Fruit fly (Drosophila melanogaster): ENCODE results near the gene CG9917.

CG9917 gene

dm6 chrX:16358670-16359320 lies 35.8 kb upstream of the CG9917 start, which contains the start of the genes U2af50 and PIG-Q (continued):
- TF ChIP-seq esg (GFP tag; conservative IDR thresholded peaks at IDR 0.05) (peak; percentile 90), Neu2 (GFP tag; optimal IDR thresholded peaks at IDR 0.05; ENCODE audit: borderline replicate concordance) (no peak), sr (GFP tag; IDR thresholded peaks at IDR 0.05) (no peak), CG10209 (GFP tag; optimal IDR thresholded peaks at IDR 0.05) (peak; percentile 93), Poxn (GFP tag; IDR thresholded peaks at IDR 0.05) (peak; percentile 68), Sox100B (GFP tag; optimal IDR thresholded peaks at IDR 0.05) (peak; percentile 90), MESR4 (GFP tag; optimal IDR thresholded peaks at IDR 0.05) (peak; percentile 49), CG6683 (GFP tag; optimal IDR thresholded peaks at IDR 0.05) (peak; percentile 74), sens (GFP tag) (peak; percentile 96), CG10366 (GFP tag; IDR thresholded peaks at IDR 0.05) (no peak; the same call in 1 of the 2 replicates), CG10321 (GFP tag; IDR thresholded peaks at IDR 0.05) (no peak), Sry-β (GFP tag; optimal IDR thresholded peaks at IDR 0.05) (peak; percentile 66), MTF-1 (GFP tag; optimal IDR thresholded peaks at IDR 0.05; ENCODE audit: borderline replicate concordance) (no peak), vfl (GFP tag; optimal IDR thresholded peaks at IDR 0.05) (peak; percentile 16), Deaf1 (tag; optimal IDR thresholded peaks at IDR 0.05) (peak; percentile 78), CG34224 (GFP tag; IDR thresholded peaks at IDR 0.05; ENCODE audit: partially characterized antibody) (no peak), dan (GFP tag; IDR thresholded peaks at IDR 0.05) (no peak), Elba2 (GFP tag; optimal IDR thresholded peaks at IDR 0.05) (peak; percentile 30), CG12071 (GFP tag; optimal IDR thresholded peaks at IDR 0.05) (no peak), CG10654 (GFP tag; optimal IDR thresholded peaks at IDR 0.05) (peak; percentile 91), CG5245 (GFP tag; optimal IDR thresholded peaks at IDR 0.05) (peak; percentile 83), nerfin-2 (GFP tag; IDR thresholded peaks at IDR 0.05; ENCODE audit: partially characterized antibody) (no peak), sc (optimal IDR thresholded peaks at IDR 0.05) (no peak), sc (GFP tag; optimal IDR thresholded peaks at IDR 0.05) (peak; percentile 88), CG16813 (GFP tag; IDR thresholded peaks at IDR 0.05; ENCODE audit: partially characterized antibody) (peak; percentile 59), CG18476 (GFP tag; optimal IDR thresholded peaks at IDR 0.05) (peak; percentile 84), Sox102F (GFP tag; optimal IDR thresholded peaks at IDR 0.05) (peak; percentile 95), CG42726 (GFP tag; IDR thresholded peaks at IDR 0.05; ENCODE audit: partially characterized antibody) (no peak), ranshi (GFP tag; IDR thresholded peaks at IDR 0.05) (peak; percentile 89), CG18262 (tag; optimal IDR thresholded peaks at IDR 0.05) (peak; percentile 95), sna (GFP tag; IDR thresholded peaks at IDR 0.05; ENCODE audit: partially characterized antibody) (no peak), amos (GFP tag; IDR thresholded peaks at IDR 0.05; ENCODE audit: partially characterized antibody) (peak; percentile 52; the same call in 1 of the 2 replicates), CG8765 (GFP tag; IDR thresholded peaks at IDR 0.05) (peak; percentile 81), CG17361 (GFP tag; IDR thresholded peaks at IDR 0.05) (peak; percentile 97), fru (optimal IDR thresholded peaks at IDR 0.05) (no peak), Gug (GFP tag; IDR thresholded peaks at IDR 0.05) (no peak; the same call in 2 of the 4 replicates), ap (GFP tag; IDR thresholded peaks at IDR 0.05) (peak; percentile 87; the same call in 1 of the 2 replicates), Mad (GFP tag; optimal IDR thresholded peaks at IDR 0.05) (peak; percentile 76), her (GFP tag; optimal IDR thresholded peaks at IDR 0.05) (no peak), CG10274 (GFP tag; optimal IDR thresholded peaks at IDR 0.05) (peak; percentile 70), CG1792 (GFP tag; optimal IDR thresholded peaks at IDR 0.05) (peak; percentile 2), en (GFP tag; optimal IDR thresholded peaks at IDR 0.05) (no peak), CG11504 (tag; optimal IDR thresholded peaks at IDR 0.05) (peak; percentile 93), CG31441 (GFP tag; IDR thresholded peaks at IDR 0.05) (no peak; the same call in 1 of the 2 replicates), caup (GFP tag; optimal IDR thresholded peaks at IDR 0.05; ENCODE audit: severe bottlenecking) (peak; percentile 89), CG8478 (optimal IDR thresholded peaks at IDR 0.05) (no peak), ERR (GFP tag; optimal IDR thresholded peaks at IDR 0.05) (no peak), ash1 (GFP tag; optimal IDR thresholded peaks at IDR 0.05) (no peak), CG17186 (GFP tag; optimal IDR thresholded peaks at IDR 0.05) (peak; percentile 42), peb (GFP tag; IDR thresholded peaks at IDR 0.05) (peak; percentile 78)
